Fruit fly (Drosophila melanogaster): ENCODE results near the gene CG9192.

dm6 chr3L:1280890-1281622 lies 42.9 kb upstream of the CG9192 start:
- TF ChIP-seq Eip75B (GFP tag; optimal IDR thresholded peaks at IDR 0.05) (no peak), spab (GFP tag; optimal IDR thresholded peaks at IDR 0.05) (no peak), Sox102F (GFP tag; optimal IDR thresholded peaks at IDR 0.05) (no peak), Blimp-1 (GFP tag; optimal IDR thresholded peaks at IDR 0.05) (no peak), pdm3 (GFP tag; optimal IDR thresholded peaks at IDR 0.05) (no peak), dsx (GFP tag; optimal IDR thresholded peaks at IDR 0.05; ENCODE audit: poor library complexity, severe bottlenecking) (no peak), CG15336 (GFP tag; IDR thresholded peaks at IDR 0.05) (no peak), CG6808 (GFP tag; optimal IDR thresholded peaks at IDR 0.05) (no peak), CG8119 (GFP tag; IDR thresholded peaks at IDR 0.05) (no peak)

All from whole organism, prepupa.